Fruit fly (Drosophila melanogaster) whole organism, pupa: Measurements from ENCODE around the gene Sur-8.

Experiments
- CG12605 ChIP-seq: fragments of 200-800 bp; sonication (Bioruptor generic); IDR thresholded peaks from 2 replicates; pipeline ENCODE4 v1.3.6; 2022; ENCODE audit warnings: missing biosample characterization, missing genetic modification characterization
- CG13204 ChIP-seq: fragments of 200-800 bp; sonication (Bioruptor generic); optimal IDR thresholded peaks from 2 replicates; lab custom pipeline; 2018; ENCODE audit warnings: missing biosample characterization, mild to moderate bottlenecking, missing genetic modification characterization, moderate library complexity
- CG17806 ChIP-seq: fragments of 200-800 bp; sonication (Bioruptor generic); optimal IDR thresholded peaks from 2 replicates; lab custom pipeline; 2018; ENCODE audit warnings: missing biosample characterization, mild to moderate bottlenecking, missing genetic modification characterization, moderate library complexity
- CG32121 ChIP-seq: fragments of 200-800 bp; sonication (Bioruptor generic); IDR thresholded peaks from 2 replicates; pipeline ENCODE4 v1.3.6; 2022; ENCODE audit warnings: missing biosample characterization, missing genetic modification characterization
- CG34367 ChIP-seq: fragments of 200-800 bp; sonication (Bioruptor generic); optimal IDR thresholded peaks from 2 replicates; lab custom pipeline; 2018; ENCODE audit warnings: missing biosample characterization, mild to moderate bottlenecking, missing genetic modification characterization
- CG4496 ChIP-seq: fragments of 200-800 bp; sonication (Bioruptor generic); IDR thresholded peaks from 3 replicates; pipeline ENCODE4 v1.3.6; 2022; ENCODE audit warnings: missing biosample characterization, missing genetic modification characterization
- CG8159 ChIP-seq: fragments of 200-800 bp; sonication (Bioruptor generic); optimal IDR thresholded peaks from 3 replicates; lab custom pipeline; 2018; ENCODE audit warnings: missing biosample characterization, mild to moderate bottlenecking, missing genetic modification characterization, moderate library complexity
- CG9948 ChIP-seq: fragments of 200-800 bp; sonication (Bioruptor generic); optimal IDR thresholded peaks from 2 replicates; lab custom pipeline; 2018; ENCODE audit warnings: missing biosample characterization, mild to moderate bottlenecking, missing genetic modification characterization, moderate library complexity
- D1 ChIP-seq: fragments of 200-800 bp; sonication (Bioruptor generic); optimal IDR thresholded peaks from 2 replicates; lab custom pipeline; 2018; ENCODE audit warnings: missing biosample characterization, mild to moderate bottlenecking, missing genetic modification characterization, moderate library complexity
- EcR ChIP-seq: fragments of 200-800 bp; sonication (Bioruptor generic); optimal IDR thresholded peaks from 3 replicates; lab custom pipeline; 2019; ENCODE audit warnings: missing biosample characterization, missing genetic modification characterization, mild to moderate bottlenecking, moderate library complexity, missing genetic modification reagents
- Ets98B ChIP-seq: fragments of 200-800 bp; sonication (Bioruptor generic); IDR thresholded peaks from 2 replicates; pipeline ENCODE4 v1.3.6; 2022; ENCODE audit warnings: missing biosample characterization, missing genetic modification characterization
- Pif1A ChIP-seq: fragments of 200-800 bp; sonication (Bioruptor generic); optimal IDR thresholded peaks from 3 replicates; lab custom pipeline; 2016; ENCODE audit warnings: missing biosample characterization, missing genetic modification characterization
- gl ChIP-seq: fragments of 200-800 bp; sonication (Bioruptor generic); optimal IDR thresholded peaks from 2 replicates; lab custom pipeline; 2018; ENCODE audit warnings: missing biosample characterization, mild to moderate bottlenecking, missing genetic modification characterization

dm6 chr3R:17417167-17417566 lies 14.9 kb upstream of the Sur-8 start, which contains the start of gene CG33333:
- TF ChIP-seq CG34367 (no peak), CG17806 (no peak), CG4496 (no peak), Ets98B (GFP tag; lab: Robert Waterston, UW) (no peak), CG13204 (GFP tag; lab: Kevin White, UChicago) (no peak), CG32121 (no peak), CG9948 (tag; lab: Kevin White, UChicago) (no peak), D1 (tag; lab: Kevin White, UChicago) (no peak), CG12605 (GFP tag; lab: Robert Waterston, UW) (no peak), Pif1A (GFP tag; lab: Kevin White, UChicago) (no peak), CG8159 (no peak), gl (tag; lab: Kevin White, UChicago) (no peak), EcR (GFP tag; lab: Kevin White, UChicago) (no peak)
